Worm (Caenorhabditis elegans) whole organism, early embryonic: ENCODE data around the gene R02C2.7.

Experiments
- B0310.2 ChIP-seq: sonication (generic microtip); optimal IDR thresholded peaks from 2 replicates; lab custom pipeline; 2016; ENCODE audit warnings: mild to moderate bottlenecking, missing genetic modification characterization, missing compliant biosample characterization
- F13C5.2 ChIP-seq: sonication (generic microtip); optimal IDR thresholded peaks from 2 replicates; lab custom pipeline; 2017; ENCODE audit warnings: mild to moderate bottlenecking, missing genetic modification characterization, inconsistent platforms, missing compliant biosample characterization
- aly-1 ChIP-seq: sonication (generic microtip); optimal IDR thresholded peaks from 2 replicates; lab custom pipeline; 2016; ENCODE audit warnings: missing genetic modification characterization, missing compliant biosample characterization
- ama-1 ChIP-seq: fragments of 150-350 bp; optimal IDR thresholded peaks from 2 replicates; lab custom pipeline; 2014
- ceh-13 ChIP-seq: fragments of 200-800 bp; sonication (Bioruptor generic); optimal IDR thresholded peaks from 2 replicates; lab custom pipeline; 2018; ENCODE audit warnings: mild to moderate bottlenecking, missing genetic modification characterization, missing compliant biosample characterization
- ceh-36 ChIP-seq: sonication (generic microtip); optimal IDR thresholded peaks from 2 replicates; lab custom pipeline; 2016; ENCODE audit warnings: missing genetic modification characterization, inconsistent platforms, missing compliant biosample characterization
- ets-7 ChIP-seq: sonication (generic microtip); optimal IDR thresholded peaks from 2 replicates; lab custom pipeline; 2016; ENCODE audit warnings: missing genotype, missing genetic modification characterization, missing compliant biosample characterization
- flt-1 ChIP-seq: fragments of 200-800 bp; sonication (Bioruptor generic); IDR thresholded peaks from 2 replicates; pipeline ENCODE4 v1.3.6; 2022; ENCODE audit warnings: missing genetic modification characterization, missing compliant biosample characterization
- hmbx-1 ChIP-seq: sonication (generic microtip); optimal IDR thresholded peaks from 2 replicates; lab custom pipeline; 2016; ENCODE audit warnings: mild to moderate bottlenecking, missing genetic modification characterization, missing compliant biosample characterization
- hmg-4 ChIP-seq: fragments of 200-800 bp; sonication (Bioruptor generic); optimal IDR thresholded peaks from 2 replicates; lab custom pipeline; 2018; ENCODE audit warnings: mild to moderate bottlenecking, missing genetic modification characterization, missing compliant biosample characterization
- hnd-1 ChIP-seq: sonication (generic microtip); optimal IDR thresholded peaks from 2 replicates; lab custom pipeline; 2016; ENCODE audit warnings: missing genetic modification characterization, missing compliant biosample characterization
- pes-1 ChIP-seq: fragments of 200-800 bp; sonication (Bioruptor generic); IDR thresholded peaks from 2 replicates; pipeline ENCODE4 v1.3.6; 2022; ENCODE audit warnings: missing genetic modification reagents, missing genetic modification characterization, missing compliant biosample characterization
- scrt-1 ChIP-seq: fragments of 200-800 bp; sonication (Bioruptor generic); IDR thresholded peaks from 2 replicates; pipeline ENCODE4 v1.3.6; 2022; ENCODE audit warnings: missing genetic modification characterization, missing compliant biosample characterization
- sea-1 ChIP-seq: fragments of 200-800 bp; sonication (Bioruptor generic); conservative IDR thresholded peaks from 2 replicates; pipeline ENCODE4 v1.3.6; 2022; ENCODE audit warnings: missing genetic modification characterization, missing compliant biosample characterization
- tbx-11 ChIP-seq: fragments of 200-800 bp; sonication (Bioruptor generic); IDR thresholded peaks from 2 replicates; pipeline ENCODE4 v1.3.6; 2022; ENCODE audit warnings: missing genetic modification characterization, missing compliant biosample characterization
- tbx-37 ChIP-seq: fragments of 200-800 bp; sonication (Bioruptor generic); conservative IDR thresholded peaks from 2 replicates; pipeline ENCODE4 v1.3.6; 2022; ENCODE audit warnings: missing genetic modification reagents, missing genetic modification characterization, missing compliant biosample characterization
- tra-4 ChIP-seq: sonication (generic microtip); optimal IDR thresholded peaks from 2 replicates; lab custom pipeline; 2017; ENCODE audit warnings: missing genetic modification characterization, missing compliant biosample characterization

R02C2.7 gene

ce11 chrV:211388-212168 lies 30.8 kb downstream of the R02C2.7 start:
- TF ChIP-seq ets-7 (tag; lab: Kevin White, UChicago): no peak
- no peak for TF ChIP-seq aly-1 (tag; lab: Kevin White, UChicago)
- TF ChIP-seq flt-1 (GFP tag; lab: Robert Waterston, UW): no peak
- TF ChIP-seq ceh-13 (GFP tag; lab: Kevin White, UChicago): no peak
- TF ChIP-seq pes-1 (GFP tag; lab: Robert Waterston, UW): no peak
- TF ChIP-seq sea-1: no peak
- no peak for TF ChIP-seq ceh-36
- TF ChIP-seq hnd-1 (tag; lab: Kevin White, UChicago): no peak
- no peak for TF ChIP-seq tbx-37 (GFP tag; lab: Robert Waterston, UW)
- no peak for TF ChIP-seq tra-4 (tag; lab: Kevin White, UChicago)

DNA sequence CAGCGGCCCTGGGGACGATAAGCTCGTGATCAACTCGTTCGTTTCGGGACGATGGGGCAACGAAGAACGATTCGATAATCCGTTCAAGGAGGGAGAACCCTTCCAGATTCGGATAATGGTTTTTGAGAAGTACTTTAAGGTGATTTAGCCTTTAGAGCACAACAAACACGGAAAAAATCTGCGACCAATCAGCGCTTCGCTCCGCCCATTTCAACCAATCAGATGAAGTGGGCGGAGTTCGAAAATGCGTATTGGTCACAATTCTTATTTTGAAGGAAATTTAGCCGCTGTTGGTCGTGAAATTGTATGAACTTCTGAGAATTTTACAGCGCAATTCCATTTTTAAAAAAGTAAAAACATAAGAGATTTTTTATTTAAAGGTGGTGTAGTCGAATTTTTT lies 35.6 kb downstream of the R02C2.7 start:
- TF ChIP-seq tra-4 (tag; lab: Kevin White, UChicago) (no peak), hmg-4 (GFP tag; lab: Kevin White, UChicago) (no peak), pes-1 (GFP tag; lab: Robert Waterston, UW) (no peak), ets-7 (tag; lab: Kevin White, UChicago) (no peak), tbx-37 (GFP tag; lab: Robert Waterston, UW) (no peak), ceh-36 (no peak), aly-1 (tag; lab: Kevin White, UChicago) (no peak), tbx-11 (GFP tag; lab: Robert Waterston, UW) (no peak), hnd-1 (tag; lab: Kevin White, UChicago) (no peak), flt-1 (GFP tag; lab: Robert Waterston, UW) (no peak), sea-1 (no peak), ceh-13 (GFP tag; lab: Kevin White, UChicago) (no peak), B0310.2 (tag; lab: Kevin White, UChicago) (no peak), hmbx-1 (tag; lab: Kevin White, UChicago) (no peak), ama-1 (lab: Kevin White, UChicago) (no peak), F13C5.2 (no peak)

DNA sequence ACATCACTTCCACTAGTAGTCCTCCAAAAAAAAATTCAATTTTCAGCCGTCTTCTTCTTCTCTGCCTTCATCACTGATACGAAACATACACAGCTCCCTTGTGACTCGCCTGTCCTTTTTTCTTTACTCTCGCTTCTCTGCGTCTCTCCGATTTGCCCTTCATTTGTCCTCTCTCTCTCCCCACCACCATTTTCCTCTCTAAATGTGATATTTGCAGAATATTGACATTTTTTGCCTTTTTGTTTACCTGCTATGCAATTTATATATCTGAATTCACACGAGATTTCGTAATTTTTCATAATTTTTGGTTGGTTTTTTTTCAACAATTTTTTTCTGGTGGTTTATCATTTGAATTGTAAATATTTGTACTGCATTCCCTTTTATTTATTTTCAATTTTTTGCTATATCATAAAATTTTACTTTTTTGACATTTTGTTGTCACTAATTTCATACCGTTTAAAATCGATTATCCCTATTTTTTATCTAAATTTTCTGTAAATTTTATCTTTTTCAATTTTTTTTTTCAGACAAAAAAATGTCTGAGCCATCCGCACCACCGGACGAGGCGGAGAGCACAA lies 38.5 kb downstream of the R02C2.7 start, which contains the start of gene lec-12:
Gene lec-12 (plus strand): TSS at position 528 of the 578 bp plus-strand sequence.
- no peak for TF ChIP-seq hmg-4 (GFP tag; lab: Kevin White, UChicago)
- no peak for TF ChIP-seq hmbx-1 (tag; lab: Kevin White, UChicago)
- TF ChIP-seq scrt-1: no peak
- TF ChIP-seq pes-1 (GFP tag; lab: Robert Waterston, UW): no peak
- no peak for TF ChIP-seq tbx-37 (GFP tag; lab: Robert Waterston, UW)
- no peak for TF ChIP-seq sea-1
- no peak for TF ChIP-seq B0310.2 (tag; lab: Kevin White, UChicago)
- no peak for TF ChIP-seq F13C5.2
- no peak for TF ChIP-seq aly-1 (tag; lab: Kevin White, UChicago)
- no peak for TF ChIP-seq tra-4 (tag; lab: Kevin White, UChicago)
- TF ChIP-seq ama-1 (lab: Kevin White, UChicago): no peak

DNA sequence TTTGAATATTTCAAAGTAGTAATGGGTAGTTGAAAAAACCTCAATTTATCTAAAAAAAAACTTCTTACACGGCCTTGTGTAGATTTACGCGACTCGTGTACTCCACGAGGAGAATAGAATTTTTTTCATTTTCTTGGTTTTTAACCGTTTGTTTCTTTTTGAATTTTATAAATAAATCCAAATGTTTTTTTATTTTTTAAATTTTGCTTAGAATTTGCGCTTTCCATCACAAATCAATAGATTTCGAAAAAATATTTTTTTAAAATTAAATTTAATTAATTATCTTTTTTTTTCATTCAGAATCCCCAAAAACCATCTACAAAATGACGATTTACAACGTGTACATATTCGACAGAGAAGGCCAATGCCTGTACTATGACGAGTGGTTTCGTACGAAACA lies 41.1 kb downstream of the R02C2.7 start, which contains the start of gene trpp-1:
Gene trpp-1 (plus strand): TSS at position 301 of the 400 bp plus-strand sequence.
- TF ChIP-seq tbx-11 (GFP tag; lab: Robert Waterston, UW): no peak
- TF ChIP-seq tra-4 (tag; lab: Kevin White, UChicago): no peak
- TF ChIP-seq flt-1 (GFP tag; lab: Robert Waterston, UW): no peak
- no peak for TF ChIP-seq aly-1 (tag; lab: Kevin White, UChicago)
- no peak for TF ChIP-seq F13C5.2
- no peak for TF ChIP-seq ama-1 (lab: Kevin White, UChicago)
- TF ChIP-seq hmg-4 (GFP tag; lab: Kevin White, UChicago): no peak
- TF ChIP-seq ets-7 (tag; lab: Kevin White, UChicago): no peak
- no peak for TF ChIP-seq hnd-1 (tag; lab: Kevin White, UChicago)
- TF ChIP-seq hmbx-1 (tag; lab: Kevin White, UChicago): no peak

DNA sequence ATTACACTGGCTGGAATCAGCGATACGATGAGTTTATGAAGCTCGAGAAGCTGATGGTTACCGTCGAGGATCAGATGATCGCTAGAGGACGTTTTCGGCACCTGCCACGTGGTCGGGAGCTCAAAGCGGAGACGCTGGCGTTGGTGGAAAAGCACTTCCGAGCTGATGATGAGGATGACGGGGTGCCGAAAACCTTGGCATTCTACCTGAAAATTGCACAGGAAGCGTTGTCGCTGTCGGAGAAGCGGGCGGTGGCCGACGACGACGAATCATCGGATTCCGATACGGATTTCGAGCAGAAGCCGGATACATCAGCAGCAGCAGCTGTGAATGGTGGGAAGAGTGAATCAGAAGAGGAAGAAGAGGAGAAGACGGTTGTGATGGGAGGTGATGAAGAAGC lies 47.7 kb downstream of the R02C2.7 start:
- TF ChIP-seq pes-1 (GFP tag; lab: Robert Waterston, UW) (no peak), tbx-11 (GFP tag; lab: Robert Waterston, UW) (no peak), sea-1 (no peak), F13C5.2 (no peak), aly-1 (tag; lab: Kevin White, UChicago) (no peak), ets-7 (tag; lab: Kevin White, UChicago) (no peak), ama-1 (lab: Kevin White, UChicago) (no peak), flt-1 (GFP tag; lab: Robert Waterston, UW) (no peak), tra-4 (tag; lab: Kevin White, UChicago) (no peak), ceh-13 (GFP tag; lab: Kevin White, UChicago) (no peak), hmbx-1 (tag; lab: Kevin White, UChicago) (no peak), tbx-37 (GFP tag; lab: Robert Waterston, UW) (no peak), ceh-36 (no peak), hmg-4 (GFP tag; lab: Kevin White, UChicago) (no peak), B0310.2 (tag; lab: Kevin White, UChicago) (no peak), scrt-1 (no peak)
